Fruit fly (Drosophila melanogaster): Measurements from ENCODE around the gene CG7329.

CG7329 gene

DNA sequence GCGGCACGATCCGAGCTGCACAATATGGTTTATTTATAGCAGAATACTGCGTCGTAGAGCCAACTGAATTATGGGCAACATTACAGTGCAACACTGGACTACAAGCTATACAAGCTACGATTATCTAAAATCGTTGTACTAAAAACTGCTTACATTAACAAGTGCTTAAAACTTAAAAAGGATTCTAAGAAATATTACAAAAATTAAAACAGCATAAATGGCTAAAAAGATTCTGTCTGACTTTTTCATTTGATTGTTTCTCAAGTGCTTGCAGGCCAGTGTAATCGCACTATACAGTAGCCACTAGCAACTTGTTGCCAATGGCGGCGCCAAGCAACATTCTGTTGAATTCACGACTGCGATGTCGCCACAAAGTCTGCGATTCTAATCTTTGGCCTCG, 21.5 kb downstream of the CG7329 start:
- TF ChIP-seq CG1620 (GFP tag; optimal IDR thresholded peaks at IDR 0.05) (no peak), cnc (optimal IDR thresholded peaks at IDR 0.05) (no peak), cic (GFP tag; optimal IDR thresholded peaks at IDR 0.05) (no peak), CG11617 (GFP tag; optimal IDR thresholded peaks at IDR 0.05) (no peak)

DNA sequence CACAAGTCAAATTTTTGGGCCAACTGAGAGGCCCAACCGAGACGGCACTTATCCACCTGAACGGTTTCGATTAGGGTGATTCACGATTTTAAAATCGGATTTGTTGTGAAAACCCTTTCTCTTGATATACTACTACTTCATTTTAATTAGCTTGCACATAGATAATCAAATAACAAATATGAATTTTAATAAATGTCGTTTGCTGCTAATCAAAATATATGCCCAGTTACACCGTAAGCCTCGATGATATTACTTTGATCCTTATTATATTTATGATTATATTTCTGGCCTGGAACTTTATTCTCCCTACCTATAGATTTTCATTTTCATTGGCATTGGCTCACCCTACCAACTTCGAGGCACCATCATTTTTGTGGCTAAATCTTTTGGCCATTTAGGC, 22.4 kb downstream of the CG7329 start:
- TF ChIP-seq pad (GFP tag; optimal IDR thresholded peaks at IDR 0.05) (no peak), toe (GFP tag; optimal IDR thresholded peaks at IDR 0.05) (no peak), tj (GFP tag; optimal IDR thresholded peaks at IDR 0.05) (no peak), Clk (GFP tag; optimal IDR thresholded peaks at IDR 0.05) (no peak), CG7101 (tag; optimal IDR thresholded peaks at IDR 0.05) (no peak), kay (GFP tag; ENCODE audit: borderline replicate concordance) (no peak), ovo (GFP tag; optimal IDR thresholded peaks at IDR 0.05) (no peak)

DNA sequence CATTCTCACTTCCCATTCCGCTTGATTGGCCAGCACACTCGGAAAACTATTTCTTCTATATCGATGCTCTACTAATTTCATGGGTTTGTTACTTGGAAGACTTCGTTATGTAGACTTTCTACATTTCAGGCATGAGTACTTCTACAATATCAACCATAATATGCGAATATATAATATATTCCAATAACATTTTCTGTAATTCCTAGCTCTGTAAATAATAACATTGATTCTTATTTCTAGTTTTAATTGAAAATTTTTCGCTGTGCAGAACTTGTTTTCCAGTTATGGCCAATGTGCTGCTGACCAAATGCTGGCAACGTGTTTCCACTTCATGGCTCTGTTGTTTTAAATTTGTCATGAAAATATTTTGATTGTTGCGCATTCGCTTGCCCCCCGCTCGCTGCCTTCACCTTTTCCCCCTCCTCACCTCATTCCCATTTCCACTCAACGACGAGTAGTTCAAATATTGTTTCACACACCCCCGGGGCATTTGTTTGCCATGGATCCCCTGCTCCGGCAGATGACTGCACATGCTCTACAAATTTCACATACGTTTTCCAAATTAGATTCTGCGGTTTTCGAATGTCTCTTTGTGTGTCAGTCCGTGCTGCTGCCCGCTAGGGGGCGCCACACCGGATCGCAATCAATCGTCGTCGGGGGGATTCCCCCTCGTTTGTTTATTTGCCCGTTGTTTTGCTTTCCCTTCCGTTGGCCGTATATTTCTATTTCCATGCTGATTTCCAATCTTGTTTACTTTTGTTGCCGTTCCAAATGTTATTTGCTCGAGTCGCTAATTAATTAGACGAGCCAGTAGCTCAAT, 23.4 kb downstream of the CG7329 start:
- TF ChIP-seq toe (GFP tag; optimal IDR thresholded peaks at IDR 0.05) (no peak), bab1 (GFP tag; optimal IDR thresholded peaks at IDR 0.05) (no peak), Crg-1 (GFP tag; optimal IDR thresholded peaks at IDR 0.05) (no peak), kay (GFP tag; ENCODE audit: borderline replicate concordance) (peak; percentile 4), Mnt (GFP tag; optimal IDR thresholded peaks at IDR 0.05) (no peak), CG33017 (tag; optimal IDR thresholded peaks at IDR 0.05) (no peak)

DNA sequence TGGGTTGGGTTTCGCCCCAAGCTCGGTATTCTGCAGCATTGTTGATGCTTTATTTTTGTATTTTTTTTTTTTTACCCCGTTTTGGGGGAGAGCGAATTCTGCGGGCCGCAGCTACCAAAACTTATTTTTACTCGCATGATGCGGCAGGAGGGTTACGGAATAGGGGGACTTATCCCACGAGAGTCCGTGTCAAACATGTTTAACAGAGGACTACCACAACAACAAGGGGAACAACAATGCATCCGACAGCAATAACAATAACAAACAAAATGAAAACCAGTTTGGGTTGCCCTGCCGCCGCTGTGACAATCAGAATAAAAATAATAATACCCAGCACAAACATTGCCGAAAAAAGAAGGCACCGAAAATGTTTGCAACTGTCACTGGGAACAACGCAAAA, 25.2 kb downstream of the CG7329 start:
- TF ChIP-seq Hr96 (GFP tag; optimal IDR thresholded peaks at IDR 0.05) (no peak), bab1 (GFP tag; optimal IDR thresholded peaks at IDR 0.05) (no peak), ovo (GFP tag; optimal IDR thresholded peaks at IDR 0.05) (no peak), cic (GFP tag; optimal IDR thresholded peaks at IDR 0.05) (no peak), CG1620 (GFP tag; optimal IDR thresholded peaks at IDR 0.05) (no peak), Crg-1 (GFP tag; optimal IDR thresholded peaks at IDR 0.05) (no peak), CG7101 (tag; optimal IDR thresholded peaks at IDR 0.05) (no peak), CG14711 (tag; optimal IDR thresholded peaks at IDR 0.05) (no peak), toe (GFP tag; optimal IDR thresholded peaks at IDR 0.05) (no peak), Mnt (GFP tag; optimal IDR thresholded peaks at IDR 0.05) (no peak), pad (GFP tag; optimal IDR thresholded peaks at IDR 0.05) (no peak)

DNA sequence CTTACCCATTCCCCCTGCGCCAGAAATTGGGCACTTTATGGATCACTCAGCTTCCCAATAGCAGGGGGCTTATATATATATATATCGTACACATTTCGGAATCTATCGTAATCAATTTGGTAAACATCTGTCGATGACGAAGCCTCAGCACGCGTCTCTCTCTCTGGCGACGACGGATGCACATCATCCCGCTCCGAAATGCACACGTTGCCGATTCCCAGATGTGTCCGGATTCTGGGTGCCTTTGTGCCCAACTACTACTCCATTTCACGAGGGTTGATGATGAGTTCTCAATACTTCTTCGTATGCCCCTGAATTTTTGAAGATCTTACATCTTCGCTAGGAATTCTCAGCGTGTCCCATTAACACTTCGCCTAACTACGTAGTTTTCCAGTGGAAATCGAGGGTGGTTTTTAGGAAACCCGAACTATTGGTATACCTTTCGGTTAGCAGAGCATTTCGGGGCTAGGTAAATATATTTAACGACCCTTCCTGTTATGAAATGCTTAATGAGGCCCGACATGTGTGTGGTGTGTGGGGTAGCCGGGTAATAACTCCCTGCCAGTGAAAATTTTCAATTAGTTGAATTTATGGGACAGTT, 29.5 kb downstream of the CG7329 start:
- no peak for TF ChIP-seq bab1 (GFP tag; optimal IDR thresholded peaks at IDR 0.05)
- TF ChIP-seq CG1620 (GFP tag; optimal IDR thresholded peaks at IDR 0.05): no peak
- TF ChIP-seq Crg-1 (GFP tag; optimal IDR thresholded peaks at IDR 0.05): no peak
- TF ChIP-seq CG33017 (tag; optimal IDR thresholded peaks at IDR 0.05): no peak
- no peak for TF ChIP-seq CG7101 (tag; optimal IDR thresholded peaks at IDR 0.05)
- no peak for TF ChIP-seq CG12768 (GFP tag; optimal IDR thresholded peaks at IDR 0.05)
- TF ChIP-seq CG7045 (GFP tag; optimal IDR thresholded peaks at IDR 0.05): no peak
- no peak for TF ChIP-seq tj (GFP tag; optimal IDR thresholded peaks at IDR 0.05)
- no peak for TF ChIP-seq cic (GFP tag; optimal IDR thresholded peaks at IDR 0.05)

dm6 chr2L:10607697-10608096, 30.6 kb downstream of the CG7329 start:
- TF ChIP-seq cic (GFP tag; optimal IDR thresholded peaks at IDR 0.05): no peak
- no peak for TF ChIP-seq Clk (GFP tag; optimal IDR thresholded peaks at IDR 0.05)
- no peak for TF ChIP-seq bab1 (GFP tag; optimal IDR thresholded peaks at IDR 0.05)

- TF ChIP-seq CG11617 (GFP tag; optimal IDR thresholded peaks at IDR 0.05) (no peak), Hr96 (GFP tag; optimal IDR thresholded peaks at IDR 0.05) (no peak), CG1620 (GFP tag; optimal IDR thresholded peaks at IDR 0.05) (no peak), kay (GFP tag; ENCODE audit: borderline replicate concordance) (no peak), Mnt (GFP tag; optimal IDR thresholded peaks at IDR 0.05) (no peak), CG14711 (tag; optimal IDR thresholded peaks at IDR 0.05) (no peak), toe (GFP tag; optimal IDR thresholded peaks at IDR 0.05) (no peak), CG12768 (GFP tag; optimal IDR thresholded peaks at IDR 0.05) (no peak), Clk (GFP tag; optimal IDR thresholded peaks at IDR 0.05) (no peak), Crg-1 (GFP tag; optimal IDR thresholded peaks at IDR 0.05) (no peak), cic (GFP tag; optimal IDR thresholded peaks at IDR 0.05) (no peak), CG7045 (GFP tag; optimal IDR thresholded peaks at IDR 0.05) (no peak), CG33017 (tag; optimal IDR thresholded peaks at IDR 0.05) (no peak), pad (GFP tag; optimal IDR thresholded peaks at IDR 0.05) (no peak), tj (GFP tag; optimal IDR thresholded peaks at IDR 0.05) (no peak), CG7101 (tag; optimal IDR thresholded peaks at IDR 0.05) (no peak)
These were observed 34.7 kb downstream of the CG7329 start for dm6 chr2L:10603604-10604003.

dm6 chr2L:10581602-10582001, 56.7 kb downstream of the CG7329 start, which contains the start of gene CG34161:
Gene CG34161, minus strand, starts transcription at chr2L:10581702.
- TF ChIP-seq Crg-1 (GFP tag; optimal IDR thresholded peaks at IDR 0.05) (no peak), CG33017 (tag; optimal IDR thresholded peaks at IDR 0.05) (no peak), Mnt (GFP tag; optimal IDR thresholded peaks at IDR 0.05) (no peak), bab1 (GFP tag; optimal IDR thresholded peaks at IDR 0.05) (no peak), CG11617 (GFP tag; optimal IDR thresholded peaks at IDR 0.05) (no peak), ovo (GFP tag; optimal IDR thresholded peaks at IDR 0.05) (no peak), Clk (GFP tag; optimal IDR thresholded peaks at IDR 0.05) (no peak), CG7045 (GFP tag; optimal IDR thresholded peaks at IDR 0.05) (no peak), kay (GFP tag; ENCODE audit: borderline replicate concordance) (no peak), CG1620 (GFP tag; optimal IDR thresholded peaks at IDR 0.05) (no peak), tj (GFP tag; optimal IDR thresholded peaks at IDR 0.05) (no peak)

All from whole organism, adult.